Worm (Caenorhabditis elegans) whole organism, mixed stage, embryonic: Measurements from ENCODE around the gene osm-9.
A peak's percentile ranks its signal among the peaks of the same experiment; 100 is the strongest.

Experiments used
- M03D4.4 ChIP-seq: sonication (generic microtip); optimal IDR thresholded peaks from 2 replicates; lab custom pipeline; 2017; ENCODE audit warnings: mild to moderate bottlenecking, missing genetic modification characterization, missing compliant biosample characterization
- bed-3 ChIP-seq: fragments of 200-800 bp; sonication (Bioruptor generic); optimal IDR thresholded peaks from 3 replicates; lab custom pipeline; 2018; ENCODE audit warnings: mild to moderate bottlenecking, missing genetic modification characterization, moderate library complexity, missing compliant biosample characterization
- blmp-1 ChIP-seq: fragments of 150-350 bp; optimal IDR thresholded peaks from 2 replicates; lab custom pipeline; 2014; ENCODE audit warnings: missing biosample characterization, missing genetic modification characterization
- ceh-39 ChIP-seq: fragments of 150-350 bp; optimal IDR thresholded peaks from 2 replicates; lab custom pipeline; 2014; ENCODE audit warnings: missing biosample characterization, missing genetic modification characterization
- ceh-43 ChIP-seq: fragments of 200-800 bp; sonication (Bioruptor generic); optimal IDR thresholded peaks from 2 replicates; lab custom pipeline; 2018; ENCODE audit warnings: mild to moderate bottlenecking, missing genetic modification characterization, moderate library complexity, missing compliant biosample characterization
- ceh-83 ChIP-seq: fragments of 200-800 bp; sonication (Bioruptor generic); optimal IDR thresholded peaks from 2 replicates; lab custom pipeline; 2018; ENCODE audit warnings: mild to moderate bottlenecking, missing genetic modification characterization, missing compliant biosample characterization
- ces-1 ChIP-seq: fragments of 150-350 bp; optimal IDR thresholded peaks from 2 replicates; lab custom pipeline; 2014; ENCODE audit warnings: missing biosample characterization, missing genetic modification reagents, missing genetic modification characterization
- cnd-1 ChIP-seq: fragments of 200-800 bp; sonication (Bioruptor generic); optimal IDR thresholded peaks from 2 replicates; lab custom pipeline; 2018; ENCODE audit warnings: mild to moderate bottlenecking, missing genetic modification characterization, missing compliant biosample characterization
- drap-1 ChIP-seq: fragments of 200-800 bp; sonication (Bioruptor generic); optimal IDR thresholded peaks from 3 replicates; lab custom pipeline; 2018; ENCODE audit warnings: mild to moderate bottlenecking, missing genetic modification characterization, missing compliant biosample characterization
- elt-1 ChIP-seq: sonication (generic microtip); optimal IDR thresholded peaks from 2 replicates; lab custom pipeline; 2017; ENCODE audit warnings: missing genetic modification characterization, mild to moderate bottlenecking, missing compliant biosample characterization, antibody characterized with exemption, moderate library complexity, borderline replicate concordance; ENCODE audit not compliant: insufficient read depth
- elt-3 ChIP-seq: fragments of 150-350 bp; optimal IDR thresholded peaks from 2 replicates; lab custom pipeline; 2014; ENCODE audit warnings: missing biosample characterization, missing genetic modification characterization
- flh-1 ChIP-seq: fragments of 200-800 bp; sonication (Bioruptor generic); optimal IDR thresholded peaks from 2 replicates; lab custom pipeline; 2018; ENCODE audit warnings: mild to moderate bottlenecking, missing genetic modification characterization, moderate library complexity, missing compliant biosample characterization
- ham-2 ChIP-seq: fragments of 200-800 bp; sonication (Bioruptor generic); optimal IDR thresholded peaks from 2 replicates; lab custom pipeline; 2018; ENCODE audit warnings: mild to moderate bottlenecking, missing genetic modification characterization, missing compliant biosample characterization
- hlh-1 ChIP-seq: fragments of 150-350 bp; optimal IDR thresholded peaks from 2 replicates; lab custom pipeline; 2014; ENCODE audit warnings: missing biosample characterization, missing genetic modification reagents, missing genetic modification characterization
- lin-13 ChIP-seq: fragments of 150-350 bp; optimal IDR thresholded peaks from 2 replicates; lab custom pipeline; 2014; ENCODE audit warnings: missing biosample characterization, missing genetic modification characterization
- lin-32 ChIP-seq: fragments of 200-800 bp; sonication (Bioruptor generic); optimal IDR thresholded peaks from 2 replicates; lab custom pipeline; 2018; ENCODE audit warnings: mild to moderate bottlenecking, missing genetic modification characterization, missing compliant biosample characterization
- lsy-2 ChIP-seq: fragments of 150-350 bp; optimal IDR thresholded peaks from 2 replicates; lab custom pipeline; 2014; ENCODE audit warnings: missing biosample characterization, missing genetic modification characterization
- mab-5 ChIP-seq: fragments of 150-350 bp; optimal IDR thresholded peaks from 2 replicates; lab custom pipeline; 2014; ENCODE audit warnings: missing biosample characterization, missing genetic modification characterization
- mep-1 ChIP-seq: fragments of 150-350 bp; optimal IDR thresholded peaks from 2 replicates; lab custom pipeline; 2017; ENCODE audit warnings: missing biosample characterization, missing genetic modification reagents, missing genetic modification characterization, inconsistent platforms
- mls-2 ChIP-seq: sonication (generic microtip); optimal IDR thresholded peaks from 2 replicates; lab custom pipeline; 2016; ENCODE audit warnings: mild to moderate bottlenecking, missing genetic modification characterization, moderate library complexity, missing compliant biosample characterization
- nhr-12 ChIP-seq: fragments of 150-350 bp; optimal IDR thresholded peaks from 2 replicates; lab custom pipeline; 2014; ENCODE audit warnings: missing biosample characterization, missing genetic modification characterization
- nhr-2 ChIP-seq: fragments of 150-350 bp; optimal IDR thresholded peaks from 2 replicates; lab custom pipeline; 2014; ENCODE audit warnings: missing biosample characterization, missing genetic modification characterization
- nhr-237 ChIP-seq: fragments of 150-350 bp; optimal IDR thresholded peaks from 2 replicates; lab custom pipeline; 2014; ENCODE audit warnings: missing biosample characterization, missing genetic modification characterization
- nhr-28 ChIP-seq: fragments of 150-350 bp; optimal IDR thresholded peaks from 2 replicates; lab custom pipeline; 2014; ENCODE audit warnings: missing biosample characterization, missing genetic modification characterization
- nhr-76 ChIP-seq: sonication (generic microtip); optimal IDR thresholded peaks from 2 replicates; lab custom pipeline; 2017; ENCODE audit warnings: missing biosample characterization, missing genetic modification characterization
- pha-4 ChIP-seq: fragments of 150-350 bp; optimal IDR thresholded peaks from 2 replicates; lab custom pipeline; 2018; ENCODE audit warnings: missing biosample characterization, missing genetic modification reagents, missing genetic modification characterization
- sem-2 ChIP-seq: fragments of 200-800 bp; sonication (Bioruptor generic); optimal IDR thresholded peaks from 2 replicates; lab custom pipeline; 2018; ENCODE audit warnings: mild to moderate bottlenecking, missing genetic modification characterization, missing compliant biosample characterization
- snpc-4 ChIP-seq: fragments of 150-350 bp; optimal IDR thresholded peaks from 2 replicates; lab custom pipeline; 2014; ENCODE audit warnings: missing biosample characterization, missing genetic modification characterization
- sptf-1 ChIP-seq: sonication (generic microtip); optimal IDR thresholded peaks from 2 replicates; lab custom pipeline; 2017; ENCODE audit warnings: mild to moderate bottlenecking, missing genetic modification characterization, moderate library complexity, missing compliant biosample characterization
- tbx-8 ChIP-seq: fragments of 200-800 bp; sonication (Bioruptor generic); optimal IDR thresholded peaks from 2 replicates; lab custom pipeline; 2018; ENCODE audit warnings: mild to moderate bottlenecking, missing genetic modification characterization, moderate library complexity, missing compliant biosample characterization
- unc-120 ChIP-seq: sonication (generic microtip); optimal IDR thresholded peaks from 2 replicates; lab custom pipeline; 2017; ENCODE audit warnings: missing genetic modification characterization, missing compliant biosample characterization; ENCODE audit not compliant: poor library complexity, severe bottlenecking
- unc-39 ChIP-seq: fragments of 150-350 bp; optimal IDR thresholded peaks from 2 replicates; lab custom pipeline; 2014; ENCODE audit warnings: missing biosample characterization, missing genetic modification characterization
- unc-62 ChIP-seq: fragments of 150-350 bp; optimal IDR thresholded peaks from 2 replicates; lab custom pipeline; 2014; ENCODE audit warnings: missing biosample characterization, missing genetic modification reagents, missing genetic modification characterization
- zip-8 ChIP-seq: fragments of 150-350 bp; optimal IDR thresholded peaks from 2 replicates; lab custom pipeline; 2014; ENCODE audit warnings: missing biosample characterization, missing genetic modification characterization
- ztf-11 ChIP-seq: fragments of 150-350 bp; optimal IDR thresholded peaks from 2 replicates; lab custom pipeline; 2014; ENCODE audit warnings: missing biosample characterization, missing genetic modification characterization

osm-9 gene

ce11 chrIV:3519352-3519751, 37.9 kb downstream of the osm-9 start:
- TF ChIP-seq ces-1 (peak; percentile 52), pha-4 (tag; lab: Kevin White, UChicago) (peak; percentile 34), nhr-12 (tag; lab: Kevin White, UChicago) (no peak), blmp-1 (peak; percentile 59), elt-3 (tag; lab: Kevin White, UChicago) (no peak), unc-120 (tag; lab: Kevin White, UChicago) (peak; percentile 39)

ce11 chrIV:3517582-3517981, 39.6 kb downstream of the osm-9 start:
- TF ChIP-seq ceh-39 (tag; lab: Kevin White, UChicago), result no peak

- TF ChIP-seq tbx-8 (GFP tag; lab: Kevin White, UChicago) (no peak), drap-1 (no peak), cnd-1 (tag; lab: Kevin White, UChicago) (no peak), ces-1 (no peak), mep-1 (no peak), nhr-237 (tag; lab: Kevin White, UChicago) (no peak), sem-2 (GFP tag; lab: Kevin White, UChicago) (no peak)
- TF ChIP-seq, all 35 proteins: peak for 0
Measured at ce11 chrIV:3516586-3516985, 40.6 kb downstream of the osm-9 start, which contains the start of gene unc-33. Gene unc-33, plus strand, starts transcription at chrIV:3516886.

ce11 chrIV:3515412-3516046, 41.7 kb downstream of the osm-9 start:
- TF ChIP-seq zip-8 (no peak), drap-1 (peak; percentile 19), mab-5 (tag; lab: Kevin White, UChicago) (no peak), pha-4 (tag; lab: Kevin White, UChicago) (peak; percentile 72), mls-2 (tag; lab: Kevin White, UChicago) (no peak), lin-13 (tag; lab: Kevin White, UChicago) (no peak), mep-1 (peak; percentile 64), ceh-43 (GFP tag; lab: Kevin White, UChicago) (no peak), ztf-11 (tag; lab: Kevin White, UChicago) (no peak), M03D4.4 (tag; lab: Kevin White, UChicago) (no peak), sem-2 (GFP tag; lab: Kevin White, UChicago) (no peak), cnd-1 (tag; lab: Kevin White, UChicago) (no peak), unc-62 (GFP tag; lab: Kevin White, UChicago) (peak; percentile 8), nhr-28 (no peak), tbx-8 (GFP tag; lab: Kevin White, UChicago) (no peak), hlh-1 (tag; lab: Kevin White, UChicago) (peak; percentile 11), nhr-76 (tag; lab: Kevin White, UChicago) (no peak), ham-2 (peak; percentile 81), snpc-4 (tag; lab: Kevin White, UChicago) (no peak), lsy-2 (tag; lab: Kevin White, UChicago) (no peak), unc-120 (tag; lab: Kevin White, UChicago) (peak; percentile 49), blmp-1 (no peak), ceh-83 (no peak), elt-3 (tag; lab: Kevin White, UChicago) (no peak), elt-1 (tag; lab: Kevin White, UChicago) (no peak), ceh-39 (tag; lab: Kevin White, UChicago) (peak; percentile 73), unc-39 (tag; lab: Kevin White, UChicago) (no peak), nhr-237 (tag; lab: Kevin White, UChicago) (peak; percentile 14), sptf-1 (no peak), flh-1 (no peak), nhr-12 (tag; lab: Kevin White, UChicago) (no peak), bed-3 (GFP tag; lab: Kevin White, UChicago) (no peak), lin-32 (GFP tag; lab: Kevin White, UChicago) (no peak), ces-1 (peak; percentile 59), nhr-2 (tag; lab: Kevin White, UChicago) (peak; percentile 5)
